Worm (Caenorhabditis elegans): ENCODE results near the gene W09C2.10.

The W09C2.10 gene

ce11 chrIV:9655556-9655955, 30.7 kb upstream of the W09C2.10 start:
- TF ChIP-seq ceh-88 (GFP tag; IDR thresholded peaks at IDR 0.05) (no peak), lin-14 (GFP tag; optimal IDR thresholded peaks at IDR 0.05) (peak; percentile 22)

ce11 chrIV:9654017-9654416, 29.1 kb upstream of the W09C2.10 start, which contains the start of gene F58G6.7:
F58G6.7 (plus strand) TSS chrIV:9654317.
- TF ChIP-seq lin-35 (GFP tag; optimal IDR thresholded peaks at IDR 0.05): no peak
- TF ChIP-seq C34B4.2 (tag; optimal IDR thresholded peaks at IDR 0.05): no peak
- TF ChIP-seq lin-39 (tag; optimal IDR thresholded peaks at IDR 0.05): no peak
- TF ChIP-seq nhr-84 (tag; optimal IDR thresholded peaks at IDR 0.05): no peak
- no peak for TF ChIP-seq nhr-20 (tag; optimal IDR thresholded peaks at IDR 0.05)

- no peak for TF ChIP-seq mef-2 (tag; optimal IDR thresholded peaks at IDR 0.05)
- TF ChIP-seq elt-2 (tag; optimal IDR thresholded peaks at IDR 0.05): no peak
- no peak for TF ChIP-seq snpc-4 (tag; optimal IDR thresholded peaks at IDR 0.05)
- TF ChIP-seq sptf-1 (tag; optimal IDR thresholded peaks at IDR 0.05): no peak
- no peak for TF ChIP-seq efl-1 (optimal IDR thresholded peaks at IDR 0.05)
- TF ChIP-seq efl-1 (GFP tag; optimal IDR thresholded peaks at IDR 0.05 in 1 of 2): no peak
- no peak for TF ChIP-seq tbx-2 (tag; optimal IDR thresholded peaks at IDR 0.05)
- TF ChIP-seq nhr-76 (tag; optimal IDR thresholded peaks at IDR 0.05): no peak
- no peak for TF ChIP-seq egl-27 (tag; optimal IDR thresholded peaks at IDR 0.05)
- no peak for TF ChIP-seq nhr-12 (tag; optimal IDR thresholded peaks at IDR 0.05)
- TF ChIP-seq lin-39 (tag; optimal IDR thresholded peaks at IDR 0.05): no peak
- no peak for TF ChIP-seq nhr-11 (tag; optimal IDR thresholded peaks at IDR 0.05)
- no peak for TF ChIP-seq jun-1 (tag; optimal IDR thresholded peaks at IDR 0.05)
- TF ChIP-seq lin-15B (tag; optimal IDR thresholded peaks at IDR 0.05): no peak
- no peak for TF ChIP-seq lir-3 (tag; optimal IDR thresholded peaks at IDR 0.05; ENCODE audit: poor library complexity)
- TF ChIP-seq mab-9 (GFP tag; IDR thresholded peaks at IDR 0.05): no peak
- no peak for TF ChIP-seq nhr-28 (tag; optimal IDR thresholded peaks at IDR 0.05)
- TF ChIP-seq Y116A8C.19 (tag; optimal IDR thresholded peaks at IDR 0.05; ENCODE audit: borderline replicate concordance): no peak
- no peak for TF ChIP-seq unc-30 (tag; optimal IDR thresholded peaks at IDR 0.05)
- no peak for TF ChIP-seq pqm-1 (tag; optimal IDR thresholded peaks at IDR 0.05)
Measured at ce11 chrIV:9653184-9653583, 28.3 kb upstream of the W09C2.10 start, which contains the start of gene F58G6.3. F58G6.3 (plus strand) TSS chrIV:9653535.

- peak; percentile 79 for TF ChIP-seq tlp-1 (tag; optimal IDR thresholded peaks at IDR 0.05)
- peak; percentile 36 for TF ChIP-seq nhr-71 (tag; optimal IDR thresholded peaks at IDR 0.05)
- TF ChIP-seq elt-3 (tag; optimal IDR thresholded peaks at IDR 0.05): no peak
- TF ChIP-seq vab-15 (tag; optimal IDR thresholded peaks at IDR 0.05): no peak
- no peak for TF ChIP-seq nhr-47 (tag; optimal IDR thresholded peaks at IDR 0.05)
- peak; percentile 94 for TF ChIP-seq elt-2 (tag; optimal IDR thresholded peaks at IDR 0.05)
- peak; percentile 14 for TF ChIP-seq nhr-90 (tag; optimal IDR thresholded peaks at IDR 0.05; ENCODE audit: poor library complexity)
- no peak for TF ChIP-seq sptf-1 (tag; optimal IDR thresholded peaks at IDR 0.05)
- TF ChIP-seq nhr-20 (tag; optimal IDR thresholded peaks at IDR 0.05): peak; percentile 2
Measured at ce11 chrIV:9651234-9651633, 26.4 kb upstream of the W09C2.10 start, which contains the start of gene chca-1. chca-1 (plus strand) TSS chrIV:9651394.

ce11 chrIV:9648682-9649081, 23.8 kb upstream of the W09C2.10 start, which contains the start of gene srm-3:
srm-3 (plus strand) TSS chrIV:9648982.
- TF ChIP-seq hlh-4 (tag; optimal IDR thresholded peaks at IDR 0.05): no peak
- TF ChIP-seq ceh-90 (tag; optimal IDR thresholded peaks at IDR 0.05): no peak
- no peak for TF ChIP-seq F16B12.6 (tag; optimal IDR thresholded peaks at IDR 0.05)
- no peak for TF ChIP-seq ama-1 (optimal IDR thresholded peaks at IDR 0.05)
- TF ChIP-seq nhr-77 (tag; optimal IDR thresholded peaks at IDR 0.05): no peak
- no peak for TF ChIP-seq tbx-2 (tag; optimal IDR thresholded peaks at IDR 0.05)
- TF ChIP-seq tlp-1 (tag; optimal IDR thresholded peaks at IDR 0.05): no peak
- TF ChIP-seq vab-15 (tag; optimal IDR thresholded peaks at IDR 0.05): no peak
- TF ChIP-seq snu-23 (GFP tag; optimal IDR thresholded peaks at IDR 0.05): no peak
- no peak for TF ChIP-seq unc-62 (GFP tag; optimal IDR thresholded peaks at IDR 0.05)
- TF ChIP-seq alr-1 (tag; optimal IDR thresholded peaks at IDR 0.05; ENCODE audit: borderline replicate concordance): no peak
- no peak for TF ChIP-seq sox-4 (tag; optimal IDR thresholded peaks at IDR 0.05)
- no peak for TF ChIP-seq zip-4 (GFP tag; optimal IDR thresholded peaks at IDR 0.05)
- TF ChIP-seq pax-3 (tag; optimal IDR thresholded peaks at IDR 0.05): no peak
- TF ChIP-seq lin-13 (GFP tag; optimal IDR thresholded peaks at IDR 0.05): no peak
- TF ChIP-seq lin-15B (tag; optimal IDR thresholded peaks at IDR 0.05): no peak
- no peak for TF ChIP-seq unc-98 (GFP tag; IDR thresholded peaks at IDR 0.05)
- no peak for TF ChIP-seq sptf-1 (tag; optimal IDR thresholded peaks at IDR 0.05)
- no peak for TF ChIP-seq rnt-1 (tag; optimal IDR thresholded peaks at IDR 0.05)

All from whole organism, L1 larva.